Worm (Caenorhabditis elegans) whole organism, midembryonic: ENCODE data around the gene unc-58.

ENCODE experiments used
- T22C8.4 ChIP-seq: fragments of 200-800 bp; sonication (Bioruptor generic); IDR thresholded peaks from 2 replicates; pipeline ENCODE4 v1.3.6; 2022; ENCODE audit warnings: missing genetic modification characterization, missing compliant biosample characterization
- cog-1 ChIP-seq: sonication (generic microtip); optimal IDR thresholded peaks from 2 replicates; lab custom pipeline; 2016; ENCODE audit warnings: missing genetic modification characterization, missing compliant biosample characterization
- flt-1 ChIP-seq: fragments of 200-800 bp; sonication (Bioruptor generic); IDR thresholded peaks from 2 replicates; pipeline ENCODE4 v1.3.6; 2022; ENCODE audit warnings: missing genetic modification characterization, missing compliant biosample characterization
- klf-2 ChIP-seq: fragments of 200-800 bp; sonication (Bioruptor generic); conservative IDR thresholded peaks from 2 replicates; pipeline ENCODE4 v1.3.6; 2022; ENCODE audit warnings: missing genetic modification reagents, missing genetic modification characterization, missing compliant biosample characterization
- med-1 ChIP-seq: sonication (generic microtip); optimal IDR thresholded peaks from 2 replicates; lab custom pipeline; 2017; ENCODE audit warnings: missing genetic modification characterization, mild to moderate bottlenecking, missing compliant biosample characterization, antibody characterized with exemption, missing genetic modification reagents; ENCODE audit not compliant: insufficient read depth
- ref-1 ChIP-seq: fragments of 200-800 bp; sonication (Bioruptor generic); conservative IDR thresholded peaks from 2 replicates; pipeline ENCODE4 v1.3.6; 2022; ENCODE audit warnings: missing genetic modification reagents, missing genetic modification characterization, missing compliant biosample characterization
- tab-1 ChIP-seq: fragments of 200-800 bp; sonication (Bioruptor generic); IDR thresholded peaks from 2 replicates; pipeline ENCODE4 v1.3.6; 2022; ENCODE audit warnings: missing genetic modification characterization, missing compliant biosample characterization
- ztf-23 ChIP-seq: fragments of 200-800 bp; sonication (Bioruptor generic); IDR thresholded peaks from 2 replicates; pipeline ENCODE4 v1.3.6; 2022; ENCODE audit warnings: missing genetic modification reagents, missing genetic modification characterization, missing compliant biosample characterization
- ztf-29 ChIP-seq: fragments of 200-800 bp; sonication (Bioruptor generic); IDR thresholded peaks from 2 replicates; pipeline ENCODE4 v1.3.6; 2022; ENCODE audit warnings: missing genetic modification reagents, missing genetic modification characterization, missing compliant biosample characterization

The unc-58 gene

ce11 chrX:10076334-10076733 is 56.6 kb downstream of the unc-58 start:
- TF ChIP-seq flt-1 (no peak), cog-1 (tag; lab: Kevin White, UChicago) (no peak), klf-2 (no peak), ref-1 (no peak), ztf-23 (GFP tag; lab: Robert Waterston, UW) (no peak), med-1 (GFP tag; lab: Kevin White, UChicago) (no peak), T22C8.4 (GFP tag; lab: Robert Waterston, UW) (no peak), tab-1 (no peak), ztf-29 (GFP tag; lab: Robert Waterston, UW) (no peak)

- no peak for TF ChIP-seq cog-1 (tag; lab: Kevin White, UChicago)
- TF ChIP-seq ref-1, result no peak
- TF ChIP-seq med-1 (GFP tag; lab: Kevin White, UChicago), result no peak
- TF ChIP-seq klf-2, result no peak
- no peak for TF ChIP-seq flt-1
- TF ChIP-seq ztf-29 (GFP tag; lab: Robert Waterston, UW), result no peak
Observed at ce11 chrX:10074988-10075387, 58.0 kb downstream of the unc-58 start, which contains the start of gene dao-4. dao-4 (plus strand) TSS chrX:10075288.

- no peak for TF ChIP-seq ref-1
- TF ChIP-seq klf-2, result no peak
- TF ChIP-seq ztf-23 (GFP tag; lab: Robert Waterston, UW), result no peak
- TF ChIP-seq T22C8.4 (GFP tag; lab: Robert Waterston, UW), result no peak
- no peak for TF ChIP-seq flt-1
- TF ChIP-seq cog-1 (tag; lab: Kevin White, UChicago), result no peak
- TF ChIP-seq med-1 (GFP tag; lab: Kevin White, UChicago), result no peak
- no peak for TF ChIP-seq ztf-29 (GFP tag; lab: Robert Waterston, UW)
- no peak for TF ChIP-seq tab-1
Observed at ce11 chrX:10074233-10074632, 58.7 kb downstream of the unc-58 start, which contains the start of gene ZC373.5. ZC373.5 (minus strand) TSS chrX:10074391.

- TF ChIP-seq ztf-29 (GFP tag; lab: Robert Waterston, UW), result no peak
- no peak for TF ChIP-seq tab-1
- no peak for TF ChIP-seq ref-1
- no peak for TF ChIP-seq flt-1
- TF ChIP-seq med-1 (GFP tag; lab: Kevin White, UChicago), result no peak
- TF ChIP-seq klf-2, result no peak
- no peak for TF ChIP-seq T22C8.4 (GFP tag; lab: Robert Waterston, UW)
- TF ChIP-seq ztf-23 (GFP tag; lab: Robert Waterston, UW), result no peak
- no peak for TF ChIP-seq cog-1 (tag; lab: Kevin White, UChicago)
Observed at ce11 chrX:10069692-10070091, 63.3 kb downstream of the unc-58 start, which contains the start of gene mlck-1. mlck-1 (minus strand) TSS chrX:10069792.

- TF ChIP-seq med-1 (GFP tag; lab: Kevin White, UChicago) (no peak), ztf-29 (GFP tag; lab: Robert Waterston, UW) (no peak), ref-1 (no peak), klf-2 (no peak), tab-1 (no peak), ztf-23 (GFP tag; lab: Robert Waterston, UW) (no peak), flt-1 (no peak), T22C8.4 (GFP tag; lab: Robert Waterston, UW) (no peak), cog-1 (tag; lab: Kevin White, UChicago) (no peak)
Observed at ce11 chrX:10068468-10068867, 64.5 kb downstream of the unc-58 start.

ce11 chrX:10060475-10061011 is 72.4 kb downstream of the unc-58 start, which contains the start of gene ZC373.3:
ZC373.3 (plus strand) TSS chrX:10060525.
- TF ChIP-seq ztf-29 (GFP tag; lab: Robert Waterston, UW), result no peak
- TF ChIP-seq ztf-23 (GFP tag; lab: Robert Waterston, UW), result no peak
- TF ChIP-seq cog-1 (tag; lab: Kevin White, UChicago), result no peak
- TF ChIP-seq klf-2, result no peak
- no peak for TF ChIP-seq flt-1
- TF ChIP-seq ref-1, result no peak
- no peak for TF ChIP-seq tab-1
- TF ChIP-seq med-1 (GFP tag; lab: Kevin White, UChicago), result no peak
- TF ChIP-seq T22C8.4 (GFP tag; lab: Robert Waterston, UW), result no peak

ce11 chrX:10058332-10058731 is 74.7 kb downstream of the unc-58 start, which contains the start of gene ZC373.2:
ZC373.2 (minus strand) TSS chrX:10058432.
- TF ChIP-seq tab-1 (no peak), T22C8.4 (GFP tag; lab: Robert Waterston, UW) (no peak), med-1 (GFP tag; lab: Kevin White, UChicago) (no peak), ref-1 (no peak), ztf-29 (GFP tag; lab: Robert Waterston, UW) (no peak), klf-2 (no peak), cog-1 (tag; lab: Kevin White, UChicago) (no peak), flt-1 (no peak), ztf-23 (GFP tag; lab: Robert Waterston, UW) (no peak)
